Fruit fly (Drosophila melanogaster): ENCODE data around the gene PIG-Wb.

- TF ChIP-seq ovo (GFP tag; optimal IDR thresholded peaks at IDR 0.05) (no peak), kay (GFP tag; ENCODE audit: borderline replicate concordance) (no peak), CG1620 (GFP tag; optimal IDR thresholded peaks at IDR 0.05) (no peak), Hr96 (GFP tag; optimal IDR thresholded peaks at IDR 0.05) (no peak), CG7045 (GFP tag; optimal IDR thresholded peaks at IDR 0.05) (no peak), CG7101 (tag; optimal IDR thresholded peaks at IDR 0.05) (no peak), CG14711 (tag; optimal IDR thresholded peaks at IDR 0.05) (no peak), pad (GFP tag; optimal IDR thresholded peaks at IDR 0.05) (no peak), cnc (optimal IDR thresholded peaks at IDR 0.05) (no peak), tj (GFP tag; optimal IDR thresholded peaks at IDR 0.05) (no peak), Clk (GFP tag; optimal IDR thresholded peaks at IDR 0.05) (no peak), CG11617 (GFP tag; optimal IDR thresholded peaks at IDR 0.05) (no peak), cic (GFP tag; optimal IDR thresholded peaks at IDR 0.05) (no peak)
Observed at dm6 chr3L:1690727-1691413, 47.0 kb downstream of the PIG-Wb start.

All from whole organism, adult.